Fruit fly (Drosophila melanogaster): ENCODE measurements around the gene Brf.
A peak's percentile ranks its signal among the peaks of the same experiment; 100 is the strongest.

Brf gene

DNA sequence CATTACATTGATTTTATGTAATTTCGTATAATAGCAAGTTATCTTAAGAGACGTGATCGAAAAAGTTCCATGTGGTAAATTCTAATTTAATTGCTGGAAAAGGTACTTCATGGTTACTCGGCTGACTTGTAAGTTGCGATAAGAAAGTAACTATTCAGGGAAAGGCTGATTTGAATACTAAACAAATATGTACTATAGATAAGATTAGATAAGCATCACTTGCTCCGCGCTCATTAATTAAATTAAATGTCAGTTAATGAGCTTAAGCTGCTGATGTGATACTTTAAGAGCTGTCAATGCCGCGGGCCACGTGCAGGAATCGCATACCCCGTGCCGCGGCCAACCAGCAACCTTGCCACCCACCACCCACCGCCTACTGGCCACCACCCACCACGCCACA is 9.0 kb upstream of the Brf start (continued):
- TF ChIP-seq CG3065 (GFP tag; optimal IDR thresholded peaks at IDR 0.05), result no peak
- no peak for TF ChIP-seq tx (GFP tag; optimal IDR thresholded peaks at IDR 0.05)
- TF ChIP-seq z (GFP tag; IDR thresholded peaks at IDR 0.05), result no peak
- no peak for TF ChIP-seq CG42726 (GFP tag; IDR thresholded peaks at IDR 0.05; ENCODE audit: partially characterized antibody)
- TF ChIP-seq Spps (tag; optimal IDR thresholded peaks at IDR 0.05), result no peak
- TF ChIP-seq NC2β (GFP tag; optimal IDR thresholded peaks at IDR 0.05), result no peak
- peak; percentile 17 for TF ChIP-seq Hey (tag; optimal IDR thresholded peaks at IDR 0.05)
- TF ChIP-seq CG1024 (GFP tag; IDR thresholded peaks at IDR 0.05), result no peak
- peak; percentile 9 for TF ChIP-seq fd64A (GFP tag; optimal IDR thresholded peaks at IDR 0.05)
- TF ChIP-seq Sox102F (GFP tag; optimal IDR thresholded peaks at IDR 0.05), result no peak
- no peak for TF ChIP-seq ERR (GFP tag; optimal IDR thresholded peaks at IDR 0.05)
- TF ChIP-seq nmo (GFP tag; optimal IDR thresholded peaks at IDR 0.05), result no peak
- no peak for TF ChIP-seq CG1602 (GFP tag; optimal IDR thresholded peaks at IDR 0.05)
- no peak for TF ChIP-seq Pdp1 (GFP tag; optimal IDR thresholded peaks at IDR 0.05)
- peak; percentile 30 for TF ChIP-seq Asciz (GFP tag; optimal IDR thresholded peaks at IDR 0.05)
- TF ChIP-seq sens (GFP tag), result no peak
- TF ChIP-seq CG14667 (GFP tag; IDR thresholded peaks at IDR 0.05), result no peak
- no peak for TF ChIP-seq Sry-δ (GFP tag; optimal IDR thresholded peaks at IDR 0.05)
- no peak for TF ChIP-seq pzg (GFP tag; optimal IDR thresholded peaks at IDR 0.05)
- no peak for TF ChIP-seq dpn (GFP tag; optimal IDR thresholded peaks at IDR 0.05)
- no peak for TF ChIP-seq Atf-2 (GFP tag; optimal IDR thresholded peaks at IDR 0.05)
- TF ChIP-seq C15 (GFP tag; IDR thresholded peaks at IDR 0.05), result no peak

DNA sequence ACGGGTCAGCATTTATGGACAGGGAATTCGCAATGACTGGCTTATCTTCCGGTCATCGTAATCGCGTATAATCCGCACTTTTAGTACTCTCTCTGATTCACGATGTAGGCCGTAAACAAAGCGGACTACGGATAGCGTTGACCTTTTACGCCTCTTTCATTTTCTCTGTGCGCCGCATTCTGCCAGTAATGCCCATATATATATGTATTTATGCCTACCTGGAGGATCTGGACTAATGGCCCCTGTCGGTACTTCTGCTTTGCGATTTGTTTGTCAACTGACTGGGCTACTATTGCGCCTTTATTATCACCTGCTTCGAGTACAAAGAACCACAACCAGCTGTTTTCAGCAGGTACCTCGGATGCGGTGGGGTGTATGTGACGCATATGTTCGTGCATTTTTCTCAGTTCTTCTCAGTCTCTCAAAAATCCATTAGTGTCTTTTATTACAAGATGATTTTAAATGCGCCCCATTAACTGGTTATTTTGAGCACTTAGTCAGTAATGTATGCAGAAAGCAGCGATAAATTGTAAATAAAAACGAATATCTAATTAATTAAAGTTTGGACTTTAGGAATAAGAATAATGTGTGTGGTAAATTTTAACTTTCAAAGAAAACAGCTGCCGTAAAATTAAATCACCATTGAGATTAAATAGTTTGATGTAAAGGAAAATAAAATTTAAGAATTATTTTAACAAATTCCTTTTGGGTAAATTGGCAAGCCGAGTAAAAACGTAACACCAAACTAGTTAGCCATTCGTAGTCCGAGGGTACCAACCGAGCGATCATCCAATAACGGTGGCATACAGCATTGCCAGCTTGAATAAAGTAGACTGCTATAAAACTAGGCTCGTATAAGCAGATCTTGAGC is 3.4 kb upstream of the Brf start, which contains the start of gene CREG:
TSS of gene CREG (minus strand) at position 323 of the 871 bp plus-strand sequence.
- TF ChIP-seq CG30403 (GFP tag; optimal IDR thresholded peaks at IDR 0.05) (peak; percentile 49), tll (GFP tag; optimal IDR thresholded peaks at IDR 0.05) (peak in 1 of 2 experiments; percentile 91), CG16815 (GFP tag; optimal IDR thresholded peaks at IDR 0.05) (peak; percentile 18), lilli (GFP tag; optimal IDR thresholded peaks at IDR 0.05) (peak; percentile 17), CG8281 (tag; optimal IDR thresholded peaks at IDR 0.05) (no peak), lola (GFP tag; optimal IDR thresholded peaks at IDR 0.05) (peak in 1 of 3 experiments; percentile 57), CG4820 (GFP tag; optimal IDR thresholded peaks at IDR 0.05) (peak; percentile 8), NC2β (GFP tag; optimal IDR thresholded peaks at IDR 0.05) (peak; percentile 15), croc (GFP tag; conservative IDR thresholded peaks at IDR 0.05) (no peak), chif (GFP tag; optimal IDR thresholded peaks at IDR 0.05) (peak in 1 of 2 experiments; percentile 16), ind (GFP tag; optimal IDR thresholded peaks at IDR 0.05) (peak; percentile 6), Hsf (GFP tag; optimal IDR thresholded peaks at IDR 0.05) (peak; percentile 29), kni (GFP tag; optimal IDR thresholded peaks at IDR 0.05) (peak; percentile 6), CG15514 (GFP tag; optimal IDR thresholded peaks at IDR 0.05) (no peak), CG12071 (GFP tag; optimal IDR thresholded peaks at IDR 0.05) (no peak), CG12104 (GFP tag; optimal IDR thresholded peaks at IDR 0.05) (peak; percentile 34), CG14710 (tag; optimal IDR thresholded peaks at IDR 0.05) (peak; percentile 40), Nf-YC (tag; optimal IDR thresholded peaks at IDR 0.05) (no peak), NfI (GFP tag; optimal IDR thresholded peaks at IDR 0.05) (no peak), Rfx (GFP tag; IDR thresholded peaks at IDR 0.05) (0 out of 2 replicates have a peak, but pooled peaks have one; percentile 4), Tbp (GFP tag; optimal IDR thresholded peaks at IDR 0.05) (no peak), CG3281 (GFP tag; optimal IDR thresholded peaks at IDR 0.05) (no peak), CG7839 (tag; optimal IDR thresholded peaks at IDR 0.05) (peak; percentile 28), phol (tag; optimal IDR thresholded peaks at IDR 0.05) (peak; percentile 17), Optix (GFP tag; IDR thresholded peaks at IDR 0.05) (no peak), CG32532 (GFP tag; IDR thresholded peaks at IDR 0.05) (no peak), pan (optimal IDR thresholded peaks at IDR 0.05) (peak in 1 of 2 experiments; percentile 64), pan (GFP tag; optimal IDR thresholded peaks at IDR 0.05 in 1 of 2, IDR thresholded peaks at IDR 0.05 in 1 of 2) (peak in 1 of 2 experiments; percentile 77)
